Fruit fly (Drosophila melanogaster): ENCODE results near the gene CG3246.
A peak's percentile ranks its signal among the peaks of the same experiment; 100 is the strongest.

The CG3246 gene

dm6 chr2L:3472242-3472641, 10.5 kb upstream of the CG3246 start, which contains the start of gene Pgant4 (continued):
- TF ChIP-seq CG13296 (GFP tag; optimal IDR thresholded peaks at IDR 0.05) (no peak), CG10959 (GFP tag; IDR thresholded peaks at IDR 0.05) (peak; percentile 62; the same call in 1 of the 2 replicates), CG17802 (tag; optimal IDR thresholded peaks at IDR 0.05) (no peak), CG4820 (GFP tag; optimal IDR thresholded peaks at IDR 0.05) (peak; percentile 51), Camta (GFP tag; optimal IDR thresholded peaks at IDR 0.05) (peak; percentile 35), Max (GFP tag; optimal IDR thresholded peaks at IDR 0.05) (no peak), bbx (GFP tag; IDR thresholded peaks at IDR 0.05; ENCODE audit: partially characterized antibody) (no peak), Dll (GFP tag; IDR thresholded peaks at IDR 0.05; ENCODE audit: partially characterized antibody) (no peak), CG7556 (GFP tag; optimal IDR thresholded peaks at IDR 0.05) (no peak), CG7271 (tag; optimal IDR thresholded peaks at IDR 0.05) (no peak), CG13894 (tag; optimal IDR thresholded peaks at IDR 0.05) (peak; percentile 88), Atf3 (GFP tag; optimal IDR thresholded peaks at IDR 0.05) (peak; percentile 15), CoRest (tag; optimal IDR thresholded peaks at IDR 0.05) (peak; percentile 48), danr (GFP tag; IDR thresholded peaks at IDR 0.05) (no peak), CG15514 (GFP tag; optimal IDR thresholded peaks at IDR 0.05) (peak; percentile 53), disco-r (GFP tag; optimal IDR thresholded peaks at IDR 0.05) (no peak), CG11696 (GFP tag; IDR thresholded peaks at IDR 0.05) (no peak), CG1024 (GFP tag; IDR thresholded peaks at IDR 0.05) (peak; percentile 65; the same call in 1 of the 2 replicates), CG9609 (GFP tag; optimal IDR thresholded peaks at IDR 0.05) (peak; percentile 24), CG5180 (GFP tag; optimal IDR thresholded peaks at IDR 0.05) (no peak), CG11093 (GFP tag; IDR thresholded peaks at IDR 0.05) (peak; percentile 48; the same call in 1 of the 3 replicates), Mes4 (GFP tag; optimal IDR thresholded peaks at IDR 0.05) (no peak), Fer2 (tag; optimal IDR thresholded peaks at IDR 0.05) (no peak), Rx (GFP tag; IDR thresholded peaks at IDR 0.05) (peak; percentile 40; the same call in 1 of the 2 replicates), so (GFP tag; IDR thresholded peaks at IDR 0.05) (0 out of 3 replicates have a peak, but pooled peaks have one; percentile 16), Hmr (GFP tag; optimal IDR thresholded peaks at IDR 0.05) (peak; percentile 44), Six4 (GFP tag; optimal IDR thresholded peaks at IDR 0.05) (no peak), lmd (GFP tag; IDR thresholded peaks at IDR 0.05) (peak; percentile 60), sna (GFP tag; IDR thresholded peaks at IDR 0.05; ENCODE audit: partially characterized antibody) (no peak), CG8089 (GFP tag; optimal IDR thresholded peaks at IDR 0.05) (peak; percentile 39), Usf (GFP tag; optimal IDR thresholded peaks at IDR 0.05) (no peak), hth (optimal IDR thresholded peaks at IDR 0.05) (no peak), usp (GFP tag; optimal IDR thresholded peaks at IDR 0.05) (no peak), br (optimal IDR thresholded peaks at IDR 0.05) (no peak), phol (tag; optimal IDR thresholded peaks at IDR 0.05) (peak; percentile 43), trh (GFP tag; optimal IDR thresholded peaks at IDR 0.05) (no peak), ind (GFP tag; optimal IDR thresholded peaks at IDR 0.05) (peak; percentile 43), Kr (GFP tag; optimal IDR thresholded peaks at IDR 0.05) (no peak), Spps (tag; optimal IDR thresholded peaks at IDR 0.05) (no peak), CG9727 (GFP tag; optimal IDR thresholded peaks at IDR 0.05) (peak; percentile 31), sob (GFP tag; IDR thresholded peaks at IDR 0.05) (peak; percentile 78), wdn (GFP tag; IDR thresholded peaks at IDR 0.05) (0 out of 2 replicates have a peak, but pooled peaks have one; percentile 34), ato (GFP tag; IDR thresholded peaks at IDR 0.05; ENCODE audit: partially characterized antibody) (no peak), jing (GFP tag; optimal IDR thresholded peaks at IDR 0.05) (no peak), CG8388 (GFP tag; optimal IDR thresholded peaks at IDR 0.05) (no peak), da (GFP tag; optimal IDR thresholded peaks at IDR 0.05) (no peak), crc (GFP tag; optimal IDR thresholded peaks at IDR 0.05) (no peak), Eip74EF (GFP tag; optimal IDR thresholded peaks at IDR 0.05) (no peak), trem (tag; optimal IDR thresholded peaks at IDR 0.05) (no peak), Abd-B (GFP tag; optimal IDR thresholded peaks at IDR 0.05) (no peak), CG6765 (GFP tag; optimal IDR thresholded peaks at IDR 0.05) (no peak)
